Worm (Caenorhabditis elegans) whole organism, late embryonic: Measurements from ENCODE around the gene acl-2.

ENCODE experiments used
- K02D7.2 ChIP-seq: sonication (generic microtip); optimal IDR thresholded peaks from 2 replicates; lab custom pipeline; 2017; ENCODE audit warnings: mild to moderate bottlenecking, missing genetic modification characterization, missing compliant biosample characterization
- K09A11.1 ChIP-seq: sonication (generic microtip); optimal IDR thresholded peaks from 2 replicates; lab custom pipeline; 2017; ENCODE audit warnings: antibody characterized with exemption, mild to moderate bottlenecking, missing genetic modification characterization, missing compliant biosample characterization; ENCODE audit not compliant: insufficient read depth
- T23F11.4 ChIP-seq: fragments of 200-800 bp; sonication (Bioruptor generic); optimal IDR thresholded peaks from 2 replicates; lab custom pipeline; 2018; ENCODE audit warnings: mild to moderate bottlenecking, missing genetic modification characterization, missing compliant biosample characterization
- ahr-1 ChIP-seq: sonication (generic microtip); optimal IDR thresholded peaks from 2 replicates; lab custom pipeline; 2016; ENCODE audit warnings: missing genetic modification characterization, missing compliant biosample characterization
- ama-1 ChIP-seq: fragments of 150-350 bp; optimal IDR thresholded peaks from 2 replicates; lab custom pipeline; 2014
- ceh-14 ChIP-seq: sonication (generic microtip); optimal IDR thresholded peaks from 2 replicates; lab custom pipeline; 2016; ENCODE audit warnings: missing genotype, missing genetic modification characterization, missing compliant biosample characterization
- ceh-18 ChIP-seq: sonication (generic microtip); optimal IDR thresholded peaks from 2 replicates; lab custom pipeline; 2016; ENCODE audit warnings: missing genetic modification characterization, missing compliant biosample characterization
- ceh-19 ChIP-seq: fragments of 200-800 bp; sonication (Bioruptor generic); optimal IDR thresholded peaks from 2 replicates; lab custom pipeline; 2018; ENCODE audit warnings: mild to moderate bottlenecking, missing genetic modification characterization, missing compliant biosample characterization
- ceh-22 ChIP-seq: sonication (generic microtip); optimal IDR thresholded peaks from 2 replicates; lab custom pipeline; 2017; ENCODE audit warnings: missing biosample characterization, missing genetic modification characterization
- ceh-9 ChIP-seq: sonication (generic microtip); optimal IDR thresholded peaks from 2 replicates; lab custom pipeline; 2016; ENCODE audit warnings: mild to moderate bottlenecking, missing genetic modification characterization, inconsistent platforms, missing compliant biosample characterization
- che-1 ChIP-seq: sonication (generic microtip); optimal IDR thresholded peaks from 2 replicates; lab custom pipeline; 2016; ENCODE audit warnings: mild to moderate bottlenecking, missing genetic modification characterization, missing compliant biosample characterization
- dmd-4 ChIP-seq: sonication (generic microtip); optimal IDR thresholded peaks from 2 replicates; lab custom pipeline; 2016; ENCODE audit warnings: borderline replicate concordance, missing genetic modification characterization, missing compliant biosample characterization
- dve-1 ChIP-seq: sonication (generic microtip); optimal IDR thresholded peaks from 2 replicates; lab custom pipeline; 2017; ENCODE audit warnings: antibody characterized with exemption, mild to moderate bottlenecking, missing genetic modification characterization, missing compliant biosample characterization
- elt-4 ChIP-seq: sonication (generic microtip); optimal IDR thresholded peaks from 2 replicates; lab custom pipeline; 2016; ENCODE audit warnings: missing genetic modification characterization, missing compliant biosample characterization
- eyg-1 ChIP-seq: sonication (generic microtip); optimal IDR thresholded peaks from 2 replicates; lab custom pipeline; 2016; ENCODE audit warnings: missing genotype, missing genetic modification characterization, missing compliant biosample characterization
- fkh-10 ChIP-seq: fragments of 150-350 bp; optimal IDR thresholded peaks from 2 replicates; lab custom pipeline; 2014; ENCODE audit warnings: missing biosample characterization, missing genetic modification reagents, missing genetic modification characterization
- gmeb-2 ChIP-seq: sonication (generic microtip); optimal IDR thresholded peaks from 2 replicates; lab custom pipeline; 2016; ENCODE audit warnings: missing genetic modification characterization, inconsistent platforms, missing compliant biosample characterization
- hlh-30 ChIP-seq: sonication (generic microtip); optimal IDR thresholded peaks from 2 replicates; lab custom pipeline; 2017; ENCODE audit warnings: antibody characterized with exemption, missing genetic modification characterization, missing compliant biosample characterization; ENCODE audit not compliant: insufficient read depth
- madf-2 ChIP-seq: sonication (generic microtip); optimal IDR thresholded peaks from 2 replicates; lab custom pipeline; 2017; ENCODE audit warnings: missing genetic modification characterization, missing compliant biosample characterization
- nhr-11 ChIP-seq: fragments of 150-350 bp; optimal IDR thresholded peaks from 2 replicates; lab custom pipeline; 2014; ENCODE audit warnings: missing biosample characterization, missing genetic modification characterization
- pat-9 ChIP-seq: fragments of 200-800 bp; sonication (Bioruptor generic); optimal IDR thresholded peaks from 2 replicates; lab custom pipeline; 2018; ENCODE audit warnings: mild to moderate bottlenecking, missing genetic modification characterization, moderate library complexity, missing compliant biosample characterization
- pha-4 ChIP-seq: fragments of 150-350 bp; optimal IDR thresholded peaks from 2 replicates; lab custom pipeline; 2018; ENCODE audit warnings: missing biosample characterization, missing genetic modification reagents, missing genetic modification characterization
- pqm-1 ChIP-seq: sonication (generic microtip); optimal IDR thresholded peaks from 2 replicates; lab custom pipeline; 2016; ENCODE audit warnings: missing genetic modification characterization, missing compliant biosample characterization
- rnt-1 ChIP-seq: sonication (generic microtip); optimal IDR thresholded peaks from 2 replicates; lab custom pipeline; 2016; ENCODE audit warnings: missing genetic modification characterization, missing compliant biosample characterization
- sox-4 ChIP-seq: sonication (generic microtip); optimal IDR thresholded peaks from 2 replicates; lab custom pipeline; 2017; ENCODE audit warnings: mild to moderate bottlenecking, missing genetic modification characterization, inconsistent platforms, missing compliant biosample characterization
- syd-9 ChIP-seq: sonication (generic microtip); optimal IDR thresholded peaks from 2 replicates; lab custom pipeline; 2016; ENCODE audit warnings: mild to moderate bottlenecking, missing genetic modification characterization, moderate library complexity, missing compliant biosample characterization
- tbx-7 ChIP-seq: sonication (generic microtip); optimal IDR thresholded peaks from 2 replicates; lab custom pipeline; 2016; ENCODE audit warnings: missing genotype, missing genetic modification characterization, missing compliant biosample characterization
- unc-42 ChIP-seq: sonication (generic microtip); optimal IDR thresholded peaks from 2 replicates; lab custom pipeline; 2016; ENCODE audit warnings: missing genotype, missing genetic modification characterization, missing compliant biosample characterization
- unc-86 ChIP-seq: sonication (generic microtip); optimal IDR thresholded peaks from 2 replicates; lab custom pipeline; 2016; ENCODE audit warnings: missing genetic modification characterization, missing compliant biosample characterization
- zip-5 ChIP-seq: sonication (generic microtip); optimal IDR thresholded peaks from 2 replicates; lab custom pipeline; 2016; ENCODE audit warnings: missing genetic modification characterization, missing compliant biosample characterization
- ztf-16 ChIP-seq: sonication (generic microtip); optimal IDR thresholded peaks from 2 replicates; lab custom pipeline; 2017; ENCODE audit warnings: missing genetic modification characterization, missing compliant biosample characterization

The acl-2 gene

DNA sequence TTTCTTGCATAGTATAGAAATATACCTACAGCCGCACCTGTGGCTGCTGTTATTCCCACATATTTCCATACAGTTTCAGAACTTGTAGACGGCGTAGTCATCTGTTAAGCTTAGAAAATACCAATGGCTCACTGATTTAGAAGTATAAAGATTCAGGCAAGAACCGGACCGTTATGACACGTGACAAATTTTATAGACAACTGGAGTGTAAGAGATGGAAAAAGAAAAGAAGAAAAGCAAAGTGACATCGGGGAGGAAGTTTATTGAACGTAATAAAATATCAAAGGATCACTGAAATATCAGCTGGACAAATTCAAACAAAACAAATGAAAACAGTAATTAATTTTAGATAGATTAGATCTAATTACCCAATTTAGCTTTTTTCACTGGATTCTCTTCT, 44.7 kb downstream of the acl-2 start, which contains the start of gene rmd-2:
TSS of gene rmd-2 (minus strand) at position 101 of the 400 bp plus-strand sequence.
- TF ChIP-seq ceh-19: no peak
- TF ChIP-seq hlh-30 (tag; lab: Kevin White, UChicago): peak; percentile 28

DNA sequence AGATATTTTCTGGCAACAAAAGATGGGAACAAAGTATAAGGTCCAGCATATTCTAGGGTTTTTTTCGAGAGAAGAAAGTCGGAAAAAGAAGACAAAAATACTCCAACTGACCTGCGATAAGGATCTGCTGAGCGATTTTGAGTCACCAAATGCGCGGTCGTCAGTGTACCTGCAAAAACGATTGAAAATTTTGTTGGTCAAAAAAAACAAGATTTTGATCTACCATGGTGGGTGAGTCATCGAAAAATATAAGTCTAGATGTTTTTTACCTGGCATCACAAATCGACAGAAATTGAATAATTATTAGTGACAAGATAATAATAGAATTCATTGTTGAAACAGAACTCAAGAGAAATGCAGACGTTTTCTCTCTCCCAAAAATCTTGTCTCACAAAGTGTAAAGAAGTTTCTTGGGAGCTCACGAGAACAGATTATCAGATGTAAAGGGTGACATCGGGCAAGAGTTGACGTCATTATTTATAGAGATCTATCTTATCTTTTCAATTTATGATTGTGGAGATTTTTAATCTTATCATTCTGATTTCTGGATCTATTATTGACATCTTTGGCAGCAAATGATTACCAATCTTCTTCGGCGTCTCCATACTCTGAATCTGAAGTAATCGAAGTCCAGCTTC, 45.5 kb downstream of the acl-2 start:
- no peak for TF ChIP-seq ceh-14 (tag; lab: Kevin White, UChicago)
- TF ChIP-seq pat-9 (tag; lab: Kevin White, UChicago): no peak
- TF ChIP-seq ceh-9: no peak

DNA sequence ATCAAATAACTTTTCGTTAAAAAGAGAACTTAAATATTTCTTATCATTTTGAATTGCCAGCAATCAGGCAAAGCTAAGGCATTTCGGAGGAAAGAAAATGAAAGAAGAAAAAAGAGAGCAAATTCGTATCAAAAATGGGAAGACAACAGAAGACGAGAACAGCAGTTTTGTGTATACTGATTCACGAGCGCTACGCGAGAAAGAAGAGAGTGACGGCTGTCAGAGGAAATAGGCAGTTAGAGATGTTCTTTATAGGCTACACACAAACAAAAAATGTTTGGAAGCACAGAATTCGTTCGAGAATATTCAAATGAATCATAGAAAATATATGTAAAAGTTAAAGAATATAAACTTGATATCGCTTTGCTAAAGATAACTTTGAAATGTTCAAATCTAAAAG, 46.1 kb downstream of the acl-2 start:
- no peak for TF ChIP-seq ceh-14 (tag; lab: Kevin White, UChicago)
- no peak for TF ChIP-seq nhr-11 (tag; lab: Kevin White, UChicago)
- no peak for TF ChIP-seq fkh-10
- TF ChIP-seq elt-4 (tag; lab: Kevin White, UChicago): no peak
- no peak for TF ChIP-seq ama-1 (lab: Kevin White, UChicago)
- no peak for TF ChIP-seq ztf-16 (tag; lab: Kevin White, UChicago)
- no peak for TF ChIP-seq syd-9 (tag; lab: Kevin White, UChicago)
- TF ChIP-seq unc-86 (tag; lab: Kevin White, UChicago): no peak
- TF ChIP-seq ceh-18: no peak
- TF ChIP-seq sox-4 (tag; lab: Kevin White, UChicago): no peak
- no peak for TF ChIP-seq dmd-4 (tag; lab: Kevin White, UChicago)
- no peak for TF ChIP-seq unc-42 (tag; lab: Kevin White, UChicago)
- no peak for TF ChIP-seq pat-9 (tag; lab: Kevin White, UChicago)
- no peak for TF ChIP-seq che-1 (tag; lab: Kevin White, UChicago)
- no peak for TF ChIP-seq dve-1 (tag; lab: Kevin White, UChicago)
- no peak for TF ChIP-seq K02D7.2 (tag; lab: Kevin White, UChicago)
- no peak for TF ChIP-seq pqm-1 (tag; lab: Kevin White, UChicago)
- TF ChIP-seq T23F11.4 (GFP tag; lab: Kevin White, UChicago): no peak

DNA sequence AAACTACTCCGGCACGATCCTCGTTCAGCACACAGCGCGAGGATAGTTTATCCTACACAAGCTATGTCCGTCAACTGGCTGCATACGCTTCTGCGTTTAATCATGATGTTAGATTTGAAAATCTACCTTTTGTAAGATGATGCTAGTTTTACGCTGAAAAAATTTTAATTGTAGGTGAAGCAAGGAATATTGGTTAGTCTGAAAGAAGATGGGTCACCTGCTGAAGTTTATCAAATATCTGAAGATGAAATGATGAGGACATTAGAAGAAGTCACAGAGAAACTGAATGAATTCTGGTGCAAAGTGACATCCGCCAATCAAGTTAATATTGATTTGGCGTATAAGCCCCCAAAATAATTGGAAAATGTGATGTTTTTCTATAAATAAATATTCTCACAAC, 47.4 kb downstream of the acl-2 start:
- TF ChIP-seq ceh-22 (tag; lab: Kevin White, UChicago) (no peak), K09A11.1 (tag; lab: Kevin White, UChicago) (no peak), pqm-1 (tag; lab: Kevin White, UChicago) (no peak), elt-4 (tag; lab: Kevin White, UChicago) (no peak), nhr-11 (tag; lab: Kevin White, UChicago) (no peak), unc-86 (tag; lab: Kevin White, UChicago) (no peak), rnt-1 (tag; lab: Kevin White, UChicago) (no peak), dmd-4 (tag; lab: Kevin White, UChicago) (no peak), ama-1 (lab: Kevin White, UChicago) (no peak), ceh-19 (no peak), tbx-7 (tag; lab: Kevin White, UChicago) (no peak), ztf-16 (tag; lab: Kevin White, UChicago) (no peak), ahr-1 (tag; lab: Kevin White, UChicago) (no peak)

DNA sequence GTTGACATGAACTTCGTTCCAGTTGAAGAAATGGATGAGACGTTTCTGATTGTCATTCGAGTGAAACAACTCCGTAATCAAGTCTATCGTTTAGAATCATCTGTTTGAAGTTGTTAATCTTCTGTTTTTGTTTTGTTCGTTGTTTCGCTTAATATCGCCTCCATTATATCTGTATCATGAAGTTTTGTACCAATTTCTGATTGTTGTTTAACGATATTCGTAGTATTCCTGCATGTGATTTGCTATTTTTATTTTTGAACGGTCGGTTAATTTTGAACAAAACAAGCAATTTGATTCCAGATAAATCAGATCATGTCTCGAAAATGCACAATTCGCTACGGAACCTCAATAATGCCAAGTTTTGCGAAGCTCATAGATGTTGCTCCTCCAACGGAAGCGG, 48.3 kb downstream of the acl-2 start, which contains the start of gene C27H6.9:
TSS of gene C27H6.9 (plus strand) at position 301 of the 400 bp plus-strand sequence.
- TF ChIP-seq pha-4 (no peak), gmeb-2 (no peak), madf-2 (tag; lab: Kevin White, UChicago) (no peak), ceh-22 (tag; lab: Kevin White, UChicago) (no peak), zip-5 (no peak), ceh-19 (no peak), tbx-7 (tag; lab: Kevin White, UChicago) (no peak), eyg-1 (tag; lab: Kevin White, UChicago) (no peak), K09A11.1 (tag; lab: Kevin White, UChicago) (no peak), che-1 (tag; lab: Kevin White, UChicago) (no peak)
- TF ChIP-seq, all 69 proteins: peak for 0
